Fruit fly (Drosophila melanogaster) whole organism, larva: ENCODE results near the gene cup.

Experiments used
- noc ChIP-seq: fragments of 200-800 bp; sonication (Bioruptor generic); optimal IDR thresholded peaks from 3 replicates; lab custom pipeline; 2019; ENCODE audit warnings: missing biosample characterization, mild to moderate bottlenecking, missing genetic modification characterization, moderate library complexity

The cup gene

DNA sequence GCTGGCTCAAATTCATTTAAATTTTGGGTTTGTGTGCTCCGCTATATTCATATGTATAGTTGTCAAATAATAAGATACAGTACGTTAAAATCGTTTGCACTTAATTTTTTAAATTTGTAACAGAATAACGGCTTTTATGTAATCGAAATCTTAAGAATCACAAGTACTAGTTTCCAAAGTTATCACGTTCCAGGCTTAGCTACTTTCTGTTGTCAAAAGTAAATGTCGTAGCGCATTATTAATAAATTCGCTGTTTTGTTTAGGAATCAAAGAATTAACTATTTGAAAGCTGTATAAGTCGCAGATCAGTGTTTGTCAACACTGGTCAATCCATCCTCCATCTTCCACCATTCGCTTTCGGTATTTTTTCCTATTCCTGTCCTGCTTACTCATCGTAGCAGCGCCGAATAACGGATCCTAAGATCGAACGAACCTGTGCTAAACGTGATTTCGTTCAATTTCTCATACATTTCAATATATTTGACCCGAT lies at the start of gene cup, which contains the start of the genes CG13771 and CG34310:
Gene cup (plus strand): TSS at position 103 of the 490 bp plus-strand sequence.
Gene CG13771 (minus strand): TSS at position 51 of the 490 bp plus-strand sequence.
Gene CG34310 (plus strand): TSS at position 103 of the 490 bp plus-strand sequence.
- TF ChIP-seq noc (tag; lab: Kevin White, UChicago): no peak

DNA sequence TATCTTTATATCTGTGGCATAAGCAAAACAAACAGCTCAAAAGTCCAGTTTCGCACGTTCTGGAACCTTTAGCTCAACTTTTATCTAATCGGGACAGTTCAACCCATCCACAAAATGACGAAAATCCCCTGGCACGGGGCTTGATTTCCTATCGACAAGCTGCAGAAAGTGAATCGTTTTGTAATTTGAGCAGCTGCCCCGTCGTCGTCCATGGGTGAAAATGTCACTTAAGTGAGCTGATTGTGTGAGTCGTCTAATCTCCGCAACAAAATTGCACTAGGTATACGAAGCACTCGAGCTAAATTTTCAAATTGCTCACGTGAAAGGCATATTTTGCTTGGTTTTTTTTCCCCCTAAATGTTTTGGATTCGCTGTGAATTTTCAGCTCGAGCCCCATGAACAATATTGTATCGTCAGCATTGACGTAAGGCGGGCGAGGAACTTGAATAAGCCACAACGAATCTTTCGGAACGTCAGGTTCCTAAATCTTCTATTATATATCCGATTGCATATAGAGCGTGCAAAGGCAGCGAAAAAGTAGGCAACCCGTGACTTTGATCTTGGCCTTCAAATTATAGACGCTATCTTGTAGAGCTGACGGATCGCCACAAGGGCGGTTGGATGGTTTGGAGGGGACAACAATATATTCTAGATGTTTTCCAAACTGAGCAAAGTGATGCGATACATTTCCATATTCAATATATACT lies 49.1 kb upstream of the cup start:
- peak; percentile 2 for TF ChIP-seq noc (tag; lab: Kevin White, UChicago)

DNA sequence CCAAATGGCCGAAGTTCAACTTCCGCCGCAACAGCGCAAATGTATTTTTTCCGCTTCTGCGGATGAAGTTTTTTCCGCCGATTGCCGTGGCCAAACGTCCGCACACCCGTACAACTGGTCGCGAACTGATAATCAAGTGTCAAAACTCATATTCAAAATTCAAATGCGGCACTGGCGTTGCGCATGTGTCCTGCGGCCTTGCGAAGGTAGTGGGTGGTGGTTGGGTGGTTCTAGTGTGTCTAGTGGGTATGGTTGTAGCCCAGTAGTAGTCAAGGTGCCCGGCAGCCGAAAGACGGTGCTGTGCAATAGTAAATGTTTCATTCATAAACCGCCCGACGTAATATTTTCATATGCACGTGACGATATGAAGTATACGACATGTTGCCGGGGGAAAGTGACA lies 41.9 kb upstream of the cup start, which contains the start of gene DIP-iota:
Gene DIP-iota (minus strand): TSS at position 101 of the 400 bp plus-strand sequence.
- TF ChIP-seq noc (tag; lab: Kevin White, UChicago): no peak

DNA sequence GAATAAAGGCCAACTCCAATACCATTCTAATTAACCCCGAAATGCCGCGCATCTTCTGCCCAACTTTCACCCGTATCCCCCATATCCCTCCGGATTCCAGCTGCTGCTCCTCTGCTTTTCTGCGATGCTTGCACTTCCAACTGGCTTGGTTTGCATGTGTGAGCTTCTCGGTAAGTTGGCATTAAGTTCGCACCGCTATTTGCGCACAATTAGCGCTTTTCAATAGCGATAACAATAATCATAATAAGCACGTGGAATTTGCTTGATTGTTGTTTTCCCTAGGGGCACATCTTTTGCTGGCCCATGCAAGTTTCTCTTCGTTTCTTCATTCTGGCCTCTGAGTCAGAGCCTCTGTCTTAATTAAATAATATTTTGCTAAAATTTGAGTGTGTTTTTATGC lies 41.4 kb upstream of the cup start:
- TF ChIP-seq noc (tag; lab: Kevin White, UChicago): no peak

DNA sequence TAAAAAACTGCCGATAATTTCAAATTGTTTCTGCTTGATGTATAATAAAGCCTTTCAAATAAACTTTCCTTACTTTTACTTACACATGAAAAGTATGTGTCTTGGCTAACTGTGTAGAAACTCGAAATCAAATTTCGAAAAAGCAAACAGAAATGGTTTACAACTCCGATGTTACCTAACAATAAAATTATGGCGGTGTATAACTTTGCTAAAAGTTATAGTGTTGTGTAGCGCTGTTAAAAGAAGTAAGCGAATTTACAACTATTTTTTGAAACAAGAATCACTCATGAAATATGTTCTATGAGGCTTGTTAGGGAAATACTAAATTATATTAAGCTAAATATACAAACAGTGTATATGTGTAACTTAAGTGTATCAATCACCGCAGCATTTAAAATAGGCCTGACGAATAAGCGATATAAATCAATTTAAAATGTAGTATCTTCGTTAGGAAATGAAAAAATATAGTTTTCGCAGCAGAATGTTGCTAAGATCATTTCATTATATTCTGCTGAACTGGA lies 40.8 kb upstream of the cup start, which contains the start of gene CG34345:
Gene CG34345 (plus strand): TSS at position 471 of the 521 bp plus-strand sequence.
- TF ChIP-seq noc (tag; lab: Kevin White, UChicago): no peak

DNA sequence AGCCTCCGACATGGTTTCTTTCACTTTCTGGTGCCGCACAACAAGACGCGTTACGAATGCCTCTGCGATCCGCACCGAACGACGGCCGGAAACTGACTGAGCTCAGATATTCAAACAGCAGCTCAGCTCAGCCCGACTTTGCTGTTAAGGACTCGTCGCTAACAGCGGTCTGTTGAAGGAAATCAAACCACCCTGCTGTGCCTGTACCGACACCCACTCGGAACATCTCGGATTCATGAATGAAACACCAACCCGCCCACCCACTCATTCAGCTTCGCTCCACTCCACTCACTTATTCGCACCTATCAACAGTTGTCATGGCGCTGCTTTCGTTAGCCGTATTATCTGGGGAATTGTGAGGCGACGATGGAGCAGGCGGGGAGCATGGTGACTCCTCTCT lies 31.2 kb upstream of the cup start, which contains the start of gene Oatp26F:
Gene Oatp26F (minus strand): TSS at position 101 of the 400 bp plus-strand sequence.
- no peak for TF ChIP-seq noc (tag; lab: Kevin White, UChicago)

DNA sequence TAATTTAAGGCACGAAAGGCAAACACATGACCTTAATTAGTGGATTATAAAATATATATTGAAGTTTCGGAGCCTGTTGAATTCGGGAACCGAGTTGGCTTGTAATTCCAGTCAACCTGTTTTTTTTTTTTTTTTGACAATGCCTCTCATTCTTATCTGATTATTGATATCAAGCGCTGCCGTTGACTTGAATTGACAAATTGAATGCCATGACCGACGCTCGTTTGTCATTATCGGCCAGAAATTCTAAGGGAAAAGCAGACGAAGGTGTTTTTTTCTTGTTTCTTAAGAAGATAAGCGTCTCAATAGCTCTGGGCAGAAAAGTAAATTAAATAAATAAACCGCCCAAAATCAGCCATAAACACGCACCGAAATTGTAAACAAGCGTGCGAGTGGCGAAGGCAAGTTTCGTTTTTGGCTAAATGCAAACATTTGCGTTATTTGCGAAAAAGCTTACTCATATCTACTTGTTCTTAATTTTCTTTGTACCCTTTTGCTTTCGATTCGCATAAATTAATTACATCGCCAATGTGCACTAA lies 20.2 kb upstream of the cup start:
- peak; percentile 33 for TF ChIP-seq noc (tag; lab: Kevin White, UChicago)

DNA sequence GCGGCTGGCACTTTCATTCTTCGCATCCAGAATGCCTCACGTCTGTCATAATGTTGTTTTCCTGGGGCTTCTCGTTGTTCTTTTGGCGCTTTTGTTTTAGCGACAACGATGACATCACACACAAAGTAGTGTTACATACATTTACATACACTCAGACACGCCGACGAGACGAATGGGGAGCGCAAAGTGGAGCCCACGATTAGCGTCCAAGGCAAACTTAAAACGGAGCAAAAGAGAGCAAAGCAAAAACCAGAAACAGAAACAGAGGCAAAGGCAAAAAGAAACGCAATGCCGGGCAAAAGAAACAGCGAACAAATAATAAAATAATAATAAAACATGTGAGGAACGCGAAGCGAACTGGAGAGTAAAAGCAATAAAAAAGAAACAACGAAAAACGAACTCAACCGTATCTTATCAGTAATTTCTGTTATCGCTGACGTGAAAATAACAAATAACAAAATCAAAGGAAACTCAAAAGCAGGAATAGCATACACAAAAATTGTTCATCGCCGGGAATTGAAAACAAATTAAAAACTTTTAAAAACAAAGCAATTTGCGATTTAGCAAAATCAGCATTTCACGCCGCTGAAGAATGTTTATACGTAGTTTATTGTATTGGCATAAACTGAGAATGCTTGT lies 18.9 kb upstream of the cup start:
- peak; percentile 33 for TF ChIP-seq noc (tag; lab: Kevin White, UChicago)

DNA sequence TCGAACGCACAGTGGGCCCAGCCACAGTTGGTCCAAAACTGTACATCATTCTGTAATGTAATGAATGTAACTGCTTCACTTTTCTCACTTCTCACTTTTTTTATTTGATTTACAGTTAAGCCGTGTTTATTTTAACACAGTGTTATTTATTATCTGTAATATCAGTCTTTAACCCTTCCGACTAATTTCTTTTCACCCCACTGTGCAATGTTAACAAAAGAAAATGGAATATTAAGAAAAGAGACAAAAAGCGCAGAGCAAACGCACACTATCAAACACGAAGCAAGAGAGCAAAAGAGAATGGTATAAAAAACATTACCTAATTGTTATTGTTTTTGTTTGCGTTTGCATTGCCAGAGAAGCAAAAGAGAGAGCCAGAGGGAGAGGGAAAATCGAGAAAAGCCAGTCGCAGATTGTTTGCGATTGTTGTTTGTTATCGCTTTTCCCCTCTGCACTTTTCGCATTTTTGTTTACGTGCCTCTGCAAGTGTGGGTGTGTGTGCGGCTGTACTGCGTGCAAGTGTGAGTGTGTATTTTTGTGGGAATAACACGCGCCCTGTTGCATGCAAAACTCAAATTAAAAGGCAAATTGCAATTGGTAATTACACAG lies 16.3 kb upstream of the cup start:
- peak; percentile 92 for TF ChIP-seq noc (tag; lab: Kevin White, UChicago)

DNA sequence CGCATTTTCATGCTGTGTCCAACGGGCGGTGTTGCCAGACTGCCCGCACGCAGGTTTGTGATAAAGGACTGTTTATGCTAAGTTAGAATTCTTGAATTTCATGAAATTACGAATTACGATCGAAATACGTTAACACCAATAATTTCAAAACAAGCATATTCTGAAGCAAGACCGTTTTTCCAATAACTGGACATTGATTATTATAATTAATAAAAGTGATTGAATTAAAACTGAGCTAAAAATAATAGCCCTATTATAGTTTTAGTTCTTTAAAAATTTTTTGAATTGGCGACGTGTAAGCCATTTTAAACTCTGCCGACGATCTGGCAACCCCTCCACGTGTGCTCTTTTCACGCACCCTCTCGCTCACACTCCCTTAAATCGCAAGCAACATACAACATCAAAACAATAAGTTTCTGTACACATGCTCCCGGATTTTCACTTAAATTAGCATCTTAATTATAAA lies 15.3 kb upstream of the cup start:
- peak; percentile 95 for TF ChIP-seq noc (tag; lab: Kevin White, UChicago)

DNA sequence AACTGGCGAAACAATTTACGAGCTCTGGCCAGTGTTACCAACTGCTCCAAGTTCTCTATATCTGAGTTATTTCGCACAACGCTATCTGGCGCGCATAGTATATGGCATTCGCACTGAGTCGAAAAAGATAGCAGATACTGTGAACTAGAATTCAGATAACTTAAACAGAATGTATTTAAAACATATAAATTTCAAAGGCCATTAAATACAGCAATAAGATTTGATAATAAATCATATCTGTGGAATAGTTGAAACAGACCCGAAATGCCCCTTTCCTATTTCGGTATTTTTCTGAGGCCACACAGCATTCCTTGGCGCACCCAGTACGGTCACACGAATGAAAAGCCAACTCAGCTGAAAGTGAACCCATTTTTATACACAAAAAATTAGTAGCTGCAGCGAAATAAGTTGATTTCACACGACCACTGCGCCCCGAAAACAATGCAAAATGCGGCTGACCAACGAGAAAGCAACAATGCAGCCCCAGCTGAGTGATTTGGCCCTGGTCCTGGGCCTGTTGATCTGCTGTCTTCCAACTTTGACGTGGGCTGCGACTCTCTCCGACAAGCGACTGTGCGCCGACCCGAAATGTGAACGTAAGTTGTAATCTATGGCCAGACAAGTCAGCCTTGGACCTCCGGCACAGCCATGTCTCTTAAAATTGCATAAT lies 14.2 kb upstream of the cup start, which contains the start of the genes CG31635 and Tango1:
Gene CG31635 (minus strand): TSS at position 30 of the 670 bp plus-strand sequence.
Gene Tango1 (plus strand): TSS at position 304 of the 670 bp plus-strand sequence.
- peak; percentile 20 for TF ChIP-seq noc (tag; lab: Kevin White, UChicago)

DNA sequence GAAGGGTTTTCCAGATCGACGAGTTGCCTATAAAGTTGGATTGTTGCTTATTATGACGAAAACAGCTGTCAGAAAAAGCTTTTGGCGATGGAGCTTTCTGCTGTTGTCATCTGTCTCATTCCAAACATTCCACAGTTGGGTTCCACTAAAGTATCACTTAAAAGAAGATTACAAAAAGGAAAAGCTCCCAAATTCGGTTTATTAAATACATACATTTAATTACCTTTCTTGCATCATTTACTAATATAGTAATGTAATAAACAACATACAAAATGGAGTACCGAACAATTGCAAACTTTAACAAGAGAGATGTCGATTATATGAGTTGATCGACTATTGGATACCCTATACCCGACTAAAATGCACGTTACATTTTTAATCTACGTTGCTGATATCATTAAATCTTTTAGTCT lies 7.2 kb upstream of the cup start, which contains the start of gene CG31633:
Gene CG31633 (minus strand): TSS at position 58 of the 413 bp plus-strand sequence.
- TF ChIP-seq noc (tag; lab: Kevin White, UChicago): no peak

DNA sequence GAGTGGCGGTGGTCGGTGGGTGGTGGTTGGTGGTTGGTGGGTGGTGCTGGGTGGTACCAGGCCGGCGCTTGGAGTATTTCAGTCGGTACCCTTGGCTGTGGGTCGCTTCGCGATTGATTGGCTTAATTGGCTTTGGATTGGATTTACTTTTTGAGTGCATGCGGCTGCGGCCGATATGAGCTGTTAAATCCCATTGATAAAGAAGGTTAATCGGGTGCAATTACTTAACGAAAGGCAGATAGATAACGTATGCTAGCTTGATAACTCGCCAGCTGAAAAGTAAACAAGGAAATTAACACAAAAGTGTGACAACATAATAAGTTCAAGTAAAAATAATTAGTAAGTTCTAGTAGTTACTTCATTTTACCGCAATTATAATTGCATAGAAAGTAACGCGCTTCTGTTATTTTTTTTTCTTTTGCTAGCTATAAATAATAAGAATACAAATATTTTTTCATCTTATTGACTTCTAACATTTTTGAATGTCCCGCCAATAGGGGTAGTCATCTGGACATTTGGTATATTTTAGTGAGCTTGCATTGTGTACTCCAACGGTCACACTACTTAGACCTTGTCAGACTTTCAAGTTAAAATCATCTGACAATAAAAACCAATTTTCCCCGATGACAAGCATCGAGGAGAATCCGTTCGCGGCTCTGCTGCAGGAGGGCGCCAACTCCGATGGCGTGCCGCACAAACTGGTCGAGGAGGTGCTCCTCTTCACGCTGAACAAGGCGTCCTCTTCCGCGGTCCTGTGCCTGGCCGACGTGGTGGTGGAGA lies 5.3 kb upstream of the cup start, which contains the start of the genes CG31636 and Ube4A:
Gene CG31636 (minus strand): TSS at position 184 of the 780 bp plus-strand sequence.
Gene Ube4A (plus strand): TSS at position 549 of the 780 bp plus-strand sequence.
- TF ChIP-seq noc (tag; lab: Kevin White, UChicago): no peak
